Worm (Caenorhabditis elegans): ENCODE results near the gene B0303.7.

Gene B0303.7

DNA sequence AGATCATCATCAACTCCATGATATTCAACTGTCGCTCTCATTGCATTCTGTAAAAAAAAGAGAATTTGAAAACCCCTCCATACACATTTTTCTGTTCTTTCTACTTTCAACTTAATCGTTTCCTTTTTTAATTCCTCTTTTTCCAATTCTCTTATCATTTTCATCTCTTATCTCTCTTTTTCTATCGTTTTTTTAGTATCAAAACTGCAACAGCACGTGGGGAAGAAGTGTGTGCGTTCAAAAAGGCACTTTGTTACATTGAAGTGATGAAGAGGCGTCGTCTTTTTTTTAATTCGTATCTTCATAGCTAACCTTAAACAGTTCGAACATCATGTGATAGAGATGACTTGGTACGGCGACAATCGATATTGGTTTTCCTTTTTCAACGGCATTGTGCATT lies 45.7 kb downstream of the B0303.7 start:
- TF ChIP-seq unc-62 (GFP tag; optimal IDR thresholded peaks at IDR 0.05) = no peak

DNA sequence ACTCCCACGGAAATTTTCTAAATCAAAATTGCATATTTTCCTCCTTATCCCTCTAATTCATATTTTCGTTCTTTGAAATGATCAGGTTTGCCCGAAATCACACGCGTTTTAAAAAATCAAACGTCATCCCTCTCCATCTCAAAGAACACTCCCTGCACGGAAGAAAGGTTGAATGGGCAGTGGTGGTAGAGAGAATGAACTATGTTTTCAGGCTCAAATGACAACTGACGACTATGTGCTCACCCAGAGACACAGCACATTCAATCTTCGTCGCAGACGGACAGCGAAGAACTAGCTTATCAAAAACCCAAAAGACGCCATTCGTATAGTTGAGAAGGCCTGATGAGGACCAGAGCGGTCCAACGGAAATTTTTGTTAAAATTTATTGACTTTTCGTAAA lies 46.4 kb downstream of the B0303.7 start:
- no peak for TF ChIP-seq unc-62 (GFP tag; optimal IDR thresholded peaks at IDR 0.05)

DNA sequence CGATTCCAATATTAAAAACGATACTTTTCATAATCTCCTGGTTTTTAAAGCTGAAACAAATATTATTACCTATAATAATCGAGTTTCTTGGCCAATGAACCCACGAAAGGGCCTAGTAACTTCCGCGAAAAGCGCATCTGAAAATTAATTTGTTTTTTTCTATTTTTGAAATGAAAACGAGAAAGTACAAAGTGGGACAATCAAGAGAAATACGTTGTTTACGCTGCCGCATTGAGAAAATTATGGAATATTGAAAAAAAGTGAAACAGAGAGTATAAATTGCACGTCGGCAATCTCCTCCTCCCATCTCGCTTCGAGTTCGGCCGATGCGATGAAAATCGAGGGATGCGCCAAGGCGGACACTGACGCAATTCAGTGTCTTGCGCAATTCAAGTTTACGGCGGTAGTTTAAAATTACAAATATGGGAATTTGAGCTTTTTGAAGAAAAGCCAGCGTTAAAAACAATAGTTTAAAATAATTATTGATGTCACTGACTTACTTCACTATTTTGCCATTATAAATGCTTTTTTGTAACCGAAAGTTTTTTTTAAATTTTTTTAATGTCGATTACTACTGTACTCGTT lies 47.9 kb downstream of the B0303.7 start, which contains the start of gene pdhk-2:
pdhk-2 (minus strand) TSS at position 137 of the 585 bp plus-strand sequence.
- no peak for TF ChIP-seq unc-62 (GFP tag; optimal IDR thresholded peaks at IDR 0.05)

ce11 chrIII:8741955-8742354 lies 48.5 kb downstream of the B0303.7 start:
- TF ChIP-seq unc-62 (GFP tag; optimal IDR thresholded peaks at IDR 0.05) = no peak

DNA sequence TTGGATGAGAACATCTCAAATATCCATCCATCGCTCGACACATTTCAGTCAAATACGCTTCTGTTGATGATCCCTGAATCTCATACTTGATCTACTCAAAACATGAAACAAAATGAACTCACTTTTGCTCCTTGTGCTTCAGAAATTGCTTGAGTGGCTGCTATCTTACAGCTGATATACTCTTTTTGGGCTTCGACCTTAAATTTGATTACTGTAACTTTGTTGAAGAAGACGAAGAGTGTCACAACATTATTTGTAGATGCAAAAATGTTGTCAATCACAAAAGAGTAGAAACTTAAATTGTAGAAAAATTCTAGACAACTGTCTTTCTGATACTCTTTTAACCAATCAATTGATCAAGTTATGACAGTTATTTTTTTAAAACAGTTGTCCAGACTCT lies 49.2 kb downstream of the B0303.7 start:
- no peak for TF ChIP-seq unc-62 (GFP tag; optimal IDR thresholded peaks at IDR 0.05)

- TF ChIP-seq unc-62 (GFP tag; optimal IDR thresholded peaks at IDR 0.05) = no peak
Observed at ce11 chrIII:8743796-8744404, 50.5 kb downstream of the B0303.7 start, which contains the start of gene ZK370.6. Gene ZK370.6, minus strand, starts transcription at chrIII:8743846.

DNA sequence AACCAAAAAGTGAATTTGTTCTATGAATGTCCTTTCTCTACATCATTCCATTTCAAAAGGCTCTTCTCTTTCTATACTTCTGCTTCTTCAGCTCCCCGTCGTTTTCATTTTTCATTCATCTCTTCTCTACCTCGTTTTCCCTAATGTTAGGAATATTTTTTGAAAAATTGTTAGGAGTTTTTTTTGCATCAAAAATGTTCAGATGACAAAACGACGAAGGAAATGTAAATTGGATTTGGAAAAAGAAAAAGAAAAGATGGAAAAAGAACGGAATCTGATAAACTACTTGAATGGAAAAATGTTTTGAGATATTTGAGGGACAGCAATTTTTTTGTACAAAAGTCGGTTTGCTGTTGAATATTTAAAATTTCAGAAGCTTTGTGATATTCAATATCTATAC lies 51.3 kb downstream of the B0303.7 start:
- no peak for TF ChIP-seq unc-62 (GFP tag; optimal IDR thresholded peaks at IDR 0.05)

DNA sequence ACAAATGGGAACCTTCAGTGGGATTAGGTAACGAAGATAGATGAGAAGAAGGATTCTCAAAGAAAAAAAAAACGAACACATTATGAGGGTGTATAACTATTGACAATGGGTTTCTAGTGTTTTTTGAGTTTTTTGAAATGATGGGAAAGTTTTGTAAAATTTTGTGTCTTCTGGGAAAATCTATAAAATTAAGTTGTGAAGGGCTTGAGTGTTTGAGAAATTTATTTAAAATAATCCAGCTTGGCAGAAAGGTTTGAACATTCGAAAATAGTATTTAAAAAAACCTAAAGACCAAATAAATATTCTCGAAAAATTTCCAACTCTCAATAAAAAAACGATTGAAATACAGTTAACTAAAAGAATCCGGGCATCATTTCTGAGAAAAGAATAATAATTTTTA lies 51.8 kb downstream of the B0303.7 start:
- TF ChIP-seq unc-62 (GFP tag; optimal IDR thresholded peaks at IDR 0.05) = no peak

- no peak for TF ChIP-seq unc-62 (GFP tag; optimal IDR thresholded peaks at IDR 0.05)
Observed at ce11 chrIII:8748620-8749019, 55.2 kb downstream of the B0303.7 start.

Data from whole organism, dauer.